Worm (Caenorhabditis elegans) whole organism, L4 larva: ENCODE results near the gene Y22D7AL.16.

Experiments used
- F49E8.2 ChIP-seq: sonication (generic microtip); optimal IDR thresholded peaks from 2 replicates; lab custom pipeline; 2016; ENCODE audit warnings: missing compliant biosample characterization, mild to moderate bottlenecking, missing genetic modification characterization, borderline replicate concordance
- T20F7.1 ChIP-seq: fragments of 200-800 bp; sonication (Bioruptor generic); optimal IDR thresholded peaks from 2 replicates; lab custom pipeline; 2018; ENCODE audit warnings: mild to moderate bottlenecking, missing genetic modification characterization, missing compliant biosample characterization
- T26A8.4 ChIP-seq: fragments of 200-800 bp; sonication (Bioruptor generic); IDR thresholded peaks from 2 replicates; pipeline ENCODE4 v1.3.6; 2022; ENCODE audit warnings: missing genetic modification characterization, missing compliant biosample characterization
- Y75B8A.6 ChIP-seq: fragments of 200-800 bp; sonication (Bioruptor generic); IDR thresholded peaks from 2 replicates; pipeline ENCODE4 v1.3.6; 2022; ENCODE audit warnings: missing genetic modification reagents, missing genetic modification characterization, missing compliant biosample characterization
- ZK337.2 ChIP-seq: fragments of 200-800 bp; sonication (Bioruptor generic); IDR thresholded peaks from 2 replicates; pipeline ENCODE4 v1.3.6; 2022; ENCODE audit warnings: missing genetic modification reagents, missing genetic modification characterization, missing compliant biosample characterization
- ZK546.5 ChIP-seq, 2 experiments: sonication (generic microtip); optimal IDR thresholded peaks; 2 replicates each; lab custom pipeline; 2017; ENCODE audit warnings: missing biosample characterization in 2 of 2, missing genetic modification characterization in 2 of 2
- aly-2 ChIP-seq: sonication (generic microtip); optimal IDR thresholded peaks from 2 replicates; lab custom pipeline; 2018; ENCODE audit warnings: missing biosample characterization, missing genetic modification characterization
- ama-1 ChIP-seq: fragments of 150-350 bp; optimal IDR thresholded peaks from 2 replicates; lab custom pipeline; 2014; ENCODE audit warnings: inconsistent platforms, mixed read lengths
- attf-4 ChIP-seq: sonication (generic microtip); optimal IDR thresholded peaks from 3 replicates; lab custom pipeline; 2017; ENCODE audit warnings: missing biosample characterization, missing genetic modification characterization
- ceh-20 ChIP-seq: fragments of 200-800 bp; sonication (Bioruptor generic); IDR thresholded peaks from 2 replicates; pipeline ENCODE4 v1.3.6; 2022; ENCODE audit warnings: missing genetic modification reagents, missing genetic modification characterization, missing compliant biosample characterization
- ceh-32 ChIP-seq: sonication (generic microtip); optimal IDR thresholded peaks from 2 replicates; lab custom pipeline; 2016; ENCODE audit warnings: mild to moderate bottlenecking, missing genetic modification characterization, missing compliant biosample characterization; ENCODE audit not compliant: poor library complexity
- ceh-62 ChIP-seq: sonication (generic microtip); optimal IDR thresholded peaks from 2 replicates; lab custom pipeline; 2017; ENCODE audit warnings: missing biosample characterization, missing genetic modification characterization
- ceh-82 ChIP-seq: sonication (generic microtip); optimal IDR thresholded peaks from 2 replicates; lab custom pipeline; 2017; ENCODE audit warnings: missing biosample characterization, missing genetic modification characterization
- ces-1 ChIP-seq: fragments of 150-350 bp; sonication (generic microtip); optimal IDR thresholded peaks from 4 replicates; lab custom pipeline; 2014; ENCODE audit warnings: missing biosample characterization, missing genetic modification reagents, missing genetic modification characterization
- cey-2 ChIP-seq: sonication (generic microtip); optimal IDR thresholded peaks from 3 replicates; lab custom pipeline; 2017; ENCODE audit warnings: missing genetic modification characterization, mild to moderate bottlenecking, missing compliant biosample characterization, antibody characterized with exemption, borderline replicate concordance; ENCODE audit not compliant: insufficient read depth
- ctbp-1 ChIP-seq: fragments of 200-800 bp; sonication (Bioruptor generic); IDR thresholded peaks from 2 replicates; pipeline ENCODE4 v1.3.6; 2022; ENCODE audit warnings: missing genetic modification reagents, missing genetic modification characterization, missing compliant biosample characterization
- daf-8 ChIP-seq: fragments of 200-800 bp; sonication (Bioruptor generic); IDR thresholded peaks from 2 replicates; pipeline ENCODE4 v1.3.6; 2022; ENCODE audit warnings: missing genetic modification characterization, missing compliant biosample characterization
- dmd-9 ChIP-seq: fragments of 200-800 bp; sonication (Bioruptor generic); IDR thresholded peaks from 2 replicates; pipeline ENCODE4 v1.3.6; 2022; ENCODE audit warnings: missing genetic modification reagents, missing genetic modification characterization, missing compliant biosample characterization
- dpl-1 ChIP-seq: fragments of 150-350 bp; optimal IDR thresholded peaks from 2 replicates; lab custom pipeline; 2014; ENCODE audit warnings: missing biosample characterization, missing genetic modification reagents, missing genetic modification characterization
- duxl-1 ChIP-seq: sonication (generic microtip); optimal IDR thresholded peaks from 2 replicates; lab custom pipeline; 2016; ENCODE audit warnings: mild to moderate bottlenecking, missing genetic modification characterization, moderate library complexity, missing compliant biosample characterization; ENCODE audit not compliant: poor library complexity
- egl-43 ChIP-seq: fragments of 200-800 bp; sonication (Bioruptor generic); IDR thresholded peaks from 2 replicates; pipeline ENCODE4 v1.3.6; 2022; ENCODE audit warnings: missing genetic modification reagents, missing genetic modification characterization, missing compliant biosample characterization
- fkh-10 ChIP-seq: fragments of 150-350 bp; optimal IDR thresholded peaks from 2 replicates; lab custom pipeline; 2014; ENCODE audit warnings: missing biosample characterization, missing genetic modification reagents, missing genetic modification characterization
- fos-1 ChIP-seq: fragments of 150-350 bp; optimal IDR thresholded peaks from 2 replicates; lab custom pipeline; 2014; ENCODE audit warnings: missing biosample characterization, missing genetic modification characterization
- hif-1 ChIP-seq, 2 experiments: sonication (generic microtip); optimal IDR thresholded peaks; 2 replicates each; lab custom pipeline; 2016 to 2017; ENCODE audit warnings: missing compliant biosample characterization in 2 of 2, missing genetic modification characterization in 2 of 2, missing genetic modification reagents in 2 of 2, missing genotype in 2 of 2, mild to moderate bottlenecking in 1 of 2
- hlh-11 ChIP-seq: fragments of 200-800 bp; sonication (Bioruptor generic); optimal IDR thresholded peaks from 2 replicates; lab custom pipeline; 2018; ENCODE audit warnings: mild to moderate bottlenecking, missing genetic modification characterization, missing compliant biosample characterization
- hlh-30 ChIP-seq: sonication (generic microtip); optimal IDR thresholded peaks from 2 replicates; lab custom pipeline; 2017; ENCODE audit warnings: antibody characterized with exemption, mild to moderate bottlenecking, missing genetic modification characterization, missing compliant biosample characterization; ENCODE audit not compliant: insufficient read depth
- jun-1 ChIP-seq: fragments of 150-350 bp; optimal IDR thresholded peaks from 2 replicates; lab custom pipeline; 2014; ENCODE audit warnings: missing biosample characterization, missing genetic modification reagents, missing genetic modification characterization
- lim-7 ChIP-seq: fragments of 200-800 bp; sonication (Bioruptor generic); IDR thresholded peaks from 2 replicates; pipeline ENCODE4 v1.3.6; 2022; ENCODE audit warnings: missing genetic modification characterization, missing compliant biosample characterization
- lin-13 ChIP-seq: fragments of 150-350 bp; optimal IDR thresholded peaks from 2 replicates; lab custom pipeline; 2014; ENCODE audit warnings: missing biosample characterization, missing genetic modification reagents, missing genetic modification characterization
- lin-39 ChIP-seq: fragments of 150-350 bp; optimal IDR thresholded peaks from 2 replicates; lab custom pipeline; 2014; ENCODE audit warnings: missing biosample characterization, missing genetic modification reagents, missing genetic modification characterization
- lir-3 ChIP-seq: sonication (generic microtip); optimal IDR thresholded peaks from 2 replicates; lab custom pipeline; 2016; ENCODE audit warnings: mild to moderate bottlenecking, missing genetic modification characterization, missing compliant biosample characterization
- madf-5 ChIP-seq, 2 experiments: fragments of 200-800 bp; sonication (Bioruptor generic); IDR thresholded peaks; 2 replicates each; pipeline ENCODE4 v1.3.6; 2022; ENCODE audit warnings: missing compliant biosample characterization in 2 of 2, missing genetic modification characterization in 2 of 2
- madf-9 ChIP-seq: fragments of 200-800 bp; sonication (Bioruptor generic); conservative IDR thresholded peaks from 2 replicates; pipeline ENCODE4 v1.3.6; 2022; ENCODE audit warnings: missing genetic modification reagents, missing genetic modification characterization, missing compliant biosample characterization
- mep-1 ChIP-seq: fragments of 150-350 bp; sonication (generic microtip); optimal IDR thresholded peaks from 3 replicates; lab custom pipeline; 2014; ENCODE audit warnings: missing biosample characterization, missing genetic modification characterization
- nhr-111 ChIP-seq: fragments of 200-800 bp; sonication (Bioruptor generic); optimal IDR thresholded peaks from 2 replicates; lab custom pipeline; 2018; ENCODE audit warnings: mild to moderate bottlenecking, missing genetic modification characterization, missing compliant biosample characterization
- nhr-25 ChIP-seq: sonication (generic microtip); optimal IDR thresholded peaks from 2 replicates; lab custom pipeline; 2017; ENCODE audit warnings: missing genetic modification characterization, mild to moderate bottlenecking, missing compliant biosample characterization, antibody characterized with exemption, moderate library complexity, borderline replicate concordance; ENCODE audit not compliant: insufficient read depth
- nhr-28 ChIP-seq: fragments of 150-350 bp; optimal IDR thresholded peaks from 2 replicates; lab custom pipeline; 2014; ENCODE audit warnings: missing biosample characterization, missing genetic modification characterization
- nhr-41 ChIP-seq: fragments of 200-800 bp; sonication (Bioruptor generic); IDR thresholded peaks from 2 replicates; pipeline ENCODE4 v1.3.6; 2022; ENCODE audit warnings: missing genetic modification reagents, missing genetic modification characterization, missing compliant biosample characterization
- nhr-42 ChIP-seq: fragments of 200-800 bp; sonication (Bioruptor generic); IDR thresholded peaks from 2 replicates; pipeline ENCODE4 v1.3.6; 2022; ENCODE audit warnings: missing genetic modification characterization, missing compliant biosample characterization
- nhr-48 ChIP-seq: sonication (generic microtip); optimal IDR thresholded peaks from 2 replicates; lab custom pipeline; 2016; ENCODE audit warnings: mild to moderate bottlenecking, missing genetic modification characterization, missing compliant biosample characterization
- nhr-6 ChIP-seq: fragments of 150-350 bp; optimal IDR thresholded peaks from 2 replicates; lab custom pipeline; 2014; ENCODE audit warnings: missing biosample characterization, missing genetic modification characterization
- pha-4 ChIP-seq, 2 experiments: fragments of 150-350 bp in 1 of 2; fragments of 200-800 bp in 1 of 2; sonication (Bioruptor generic) in 1 of 2; IDR thresholded peaks in 1 of 2; optimal IDR thresholded peaks in 1 of 2; 2 replicates each; pipeline versions ENCODE4 v1.3.6 to Lab custom; 2014 to 2022; ENCODE audit warnings: missing genetic modification characterization in 2 of 2, missing genetic modification reagents in 2 of 2, missing biosample characterization in 1 of 2, missing compliant biosample characterization in 1 of 2
- pqm-1 ChIP-seq: sonication (generic microtip); optimal IDR thresholded peaks from 2 replicates; lab custom pipeline; 2017; ENCODE audit warnings: missing biosample characterization, missing genetic modification characterization
- sdz-12 ChIP-seq: fragments of 200-800 bp; sonication (Bioruptor generic); optimal IDR thresholded peaks from 2 replicates; lab custom pipeline; 2018; ENCODE audit warnings: mild to moderate bottlenecking, missing genetic modification characterization, missing compliant biosample characterization
- spr-3 ChIP-seq: fragments of 200-800 bp; sonication (Bioruptor generic); optimal IDR thresholded peaks from 2 replicates; lab custom pipeline; 2018; ENCODE audit warnings: mild to moderate bottlenecking, missing genetic modification characterization, missing compliant biosample characterization
- unc-62 ChIP-seq, 3 experiments: fragments of 150-350 bp in 1 of 3; sonication (generic microtip); optimal IDR thresholded peaks in 2 of 3; peaks in 1 of 3; 1 replicate in 1 of 3; 2 replicates in 2 of 3; lab custom pipeline; 2014 to 2017; ENCODE audit warnings: missing biosample characterization in 3 of 3, missing genetic modification characterization in 3 of 3, missing genetic modification reagents in 3 of 3, missing genotype in 1 of 3
- zip-11 ChIP-seq: fragments of 200-800 bp; sonication (Bioruptor generic); IDR thresholded peaks from 2 replicates; pipeline ENCODE4 v1.3.6; 2022; ENCODE audit warnings: missing genetic modification characterization, missing compliant biosample characterization
- zip-2 ChIP-seq: fragments of 150-350 bp; optimal IDR thresholded peaks from 2 replicates; lab custom pipeline; 2014; ENCODE audit warnings: missing biosample characterization, missing genetic modification characterization
- ztf-11 ChIP-seq: fragments of 150-350 bp; optimal IDR thresholded peaks from 2 replicates; lab custom pipeline; 2014; ENCODE audit warnings: missing biosample characterization, missing genetic modification characterization

The Y22D7AL.16 gene

DNA sequence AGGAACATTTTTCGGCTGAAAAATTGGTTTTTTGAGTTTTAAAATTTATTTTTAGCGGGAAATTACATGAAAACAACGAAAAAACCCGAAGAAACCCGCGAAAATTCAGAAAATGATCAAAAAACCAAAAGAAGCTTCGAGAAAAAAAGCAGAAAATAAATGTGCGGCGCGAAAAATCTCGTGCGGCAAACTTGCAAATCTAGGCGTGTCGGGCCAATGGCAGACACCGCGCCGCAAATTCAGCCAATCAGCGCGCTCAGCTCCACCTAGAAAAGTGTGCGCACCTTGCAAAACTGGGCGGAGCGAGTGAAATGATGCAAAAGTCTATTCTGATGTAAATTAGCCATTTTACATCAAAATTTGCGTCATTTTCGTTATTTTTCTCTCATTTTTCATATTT, 46.1 kb downstream of the Y22D7AL.16 start, which contains the start of gene Y22D7AL.10 (continued):
- peak; percentile 78 for TF ChIP-seq sdz-12 (GFP tag; lab: Kevin White, UChicago)
- no peak for TF ChIP-seq aly-2 (tag; lab: Kevin White, UChicago)
- TF ChIP-seq ceh-82 (tag; lab: Kevin White, UChicago), result no peak
- TF ChIP-seq dmd-9, result peak; percentile 95
- TF ChIP-seq hlh-11, result peak; percentile 97
- TF ChIP-seq spr-3 (GFP tag; lab: Kevin White, UChicago), result peak; percentile 98
- peak in 1 of 2 experiments; percentile 87; a peak in 2 of 4 replicates for TF ChIP-seq madf-5 (GFP tag; IDR thresholded peaks at IDR 0.05; lab: Robert Waterston, UW)
- TF ChIP-seq mep-1 (tag; lab: Kevin White, UChicago), result peak; percentile 99
- peak; percentile 82; the same call in 1 of the 2 replicates for TF ChIP-seq zip-11 (GFP tag; lab: Robert Waterston, UW)
- TF ChIP-seq pha-4 (GFP tag; IDR thresholded peaks at IDR 0.05; lab: Robert Waterston, UW), result peak; percentile 98
- TF ChIP-seq pha-4 (tag; optimal IDR thresholded peaks at IDR 0.05; lab: Kevin White, UChicago), result no peak
- TF ChIP-seq T20F7.1, result peak; percentile 91
- peak; percentile 33 for TF ChIP-seq ztf-11 (tag; lab: Kevin White, UChicago)
- peak; percentile 93 for TF ChIP-seq nhr-25 (tag; lab: Kevin White, UChicago)
- peak; percentile 97 for TF ChIP-seq duxl-1 (tag; lab: Kevin White, UChicago)
- peak; percentile 39 for TF ChIP-seq fos-1 (tag; lab: Kevin White, UChicago)
- TF ChIP-seq Y75B8A.6 (GFP tag; lab: Robert Waterston, UW), result peak; percentile 74; the same call in 1 of the 2 replicates
- TF ChIP-seq cey-2 (tag; lab: Kevin White, UChicago), result peak; percentile 30
- TF ChIP-seq T26A8.4 (GFP tag; lab: Robert Waterston, UW), result peak; percentile 98
- TF ChIP-seq egl-43, result peak; percentile 98
- TF ChIP-seq lim-7, result peak; percentile 53; the same call in 1 of the 2 replicates
- peak; percentile 93 for TF ChIP-seq madf-9
- peak; percentile 89 for TF ChIP-seq nhr-111 (GFP tag; lab: Kevin White, UChicago)
- TF ChIP-seq ama-1, result peak; percentile 53
- peak; percentile 97 for TF ChIP-seq nhr-6 (tag; lab: Kevin White, UChicago)
- peak; percentile 80 for TF ChIP-seq ZK337.2 (GFP tag; lab: Robert Waterston, UW)
- peak in 1 of 2 experiments; percentile 61 for TF ChIP-seq ZK546.5 (tag; optimal IDR thresholded peaks at IDR 0.05; lab: Kevin White, UChicago)
- TF ChIP-seq lin-39 (tag; lab: Kevin White, UChicago), result peak; percentile 17
- TF ChIP-seq pqm-1 (tag; lab: Kevin White, UChicago), result no peak
- TF ChIP-seq nhr-28 (tag; lab: Kevin White, UChicago), result peak; percentile 83
- TF ChIP-seq F49E8.2, result peak; percentile 97
- TF ChIP-seq attf-4 (tag; lab: Kevin White, UChicago), result no peak
- TF ChIP-seq lin-13 (GFP tag; lab: Kevin White, UChicago), result peak; percentile 98
- TF ChIP-seq ceh-62 (tag; lab: Kevin White, UChicago), result no peak
- TF ChIP-seq fkh-10 (GFP tag; lab: Kevin White, UChicago), result peak; percentile 97
- TF ChIP-seq ctbp-1, result peak; percentile 98
- peak; percentile 95 for TF ChIP-seq nhr-42
- peak; percentile 76 for TF ChIP-seq lir-3 (tag; lab: Kevin White, UChicago)
- TF ChIP-seq unc-62 (GFP tag; optimal IDR thresholded peaks at IDR 0.05 in 1 of 2; lab: Kevin White, UChicago), result peak in 1 of 2 experiments; percentile 100
- peak; percentile 79 for TF ChIP-seq unc-62 (tag; optimal IDR thresholded peaks at IDR 0.05; lab: Kevin White, UChicago)
- TF ChIP-seq ceh-20, result peak; percentile 97
- TF ChIP-seq jun-1, result peak; percentile 88
- peak; percentile 79 for TF ChIP-seq ceh-32
- TF ChIP-seq daf-8 (GFP tag; lab: Robert Waterston, UW), result no peak
- peak; percentile 92 for TF ChIP-seq nhr-48 (tag; lab: Kevin White, UChicago)
- peak; percentile 83 for TF ChIP-seq ces-1 (GFP tag; lab: Kevin White, UChicago)
- peak; percentile 94 for TF ChIP-seq hlh-30 (tag; lab: Kevin White, UChicago)
- TF ChIP-seq nhr-41 (GFP tag; lab: Robert Waterston, UW), result peak; percentile 48; the same call in 1 of the 2 replicates
- TF ChIP-seq hif-1 (tag; optimal IDR thresholded peaks at IDR 0.05; lab: Kevin White, UChicago), result peak; percentile 80 to 93
- TF ChIP-seq dpl-1 (GFP tag; lab: Kevin White, UChicago), result peak; percentile 92
- TF ChIP-seq zip-2 (tag; lab: Kevin White, UChicago), result peak; percentile 84
